Fruit fly (Drosophila melanogaster) whole organism, adult: ENCODE results near the gene CG13367.

Experiments used
- CG11617 ChIP-seq: fragments of 200-800 bp; sonication (Bioruptor generic); optimal IDR thresholded peaks from 2 replicates; lab custom pipeline; 2017; ENCODE audit warnings: mild to moderate bottlenecking, missing biosample characterization, missing genetic modification reagents, missing genetic modification characterization
- Mnt ChIP-seq: fragments of 200-800 bp; sonication (Bioruptor generic); optimal IDR thresholded peaks from 2 replicates; lab custom pipeline; 2016; ENCODE audit warnings: missing biosample characterization, mild to moderate bottlenecking, missing genetic modification characterization
- tj ChIP-seq: fragments of 200-800 bp; sonication (Bioruptor generic); optimal IDR thresholded peaks from 3 replicates; lab custom pipeline; 2017; ENCODE audit warnings: missing biosample characterization, mild to moderate bottlenecking, missing genetic modification characterization, moderate library complexity

dm6 chrX:655492-656379 lies 11.2 kb downstream of the CG13367 start, which contains the start of the genes Hmt4-20 and SkpA:
- TF ChIP-seq CG11617 (GFP tag; lab: Kevin White, UChicago) (no peak), Mnt (GFP tag; lab: Kevin White, UChicago) (no peak), tj (GFP tag; lab: Kevin White, UChicago) (no peak)
